Worm (Caenorhabditis elegans) whole organism, late embryonic: ENCODE results near the gene clec-7.

Experiments used
- C08G9.2 ChIP-seq: sonication (generic microtip); optimal IDR thresholded peaks from 2 replicates; lab custom pipeline; 2016; ENCODE audit warnings: mild to moderate bottlenecking, missing genetic modification characterization, moderate library complexity, missing compliant biosample characterization
- F13H6.1 ChIP-seq: sonication (generic microtip); optimal IDR thresholded peaks from 2 replicates; lab custom pipeline; 2016; ENCODE audit warnings: missing genetic modification characterization, missing compliant biosample characterization
- K02D7.2 ChIP-seq: sonication (generic microtip); optimal IDR thresholded peaks from 2 replicates; lab custom pipeline; 2017; ENCODE audit warnings: mild to moderate bottlenecking, missing genetic modification characterization, missing compliant biosample characterization
- T23F11.4 ChIP-seq: fragments of 200-800 bp; sonication (Bioruptor generic); optimal IDR thresholded peaks from 2 replicates; lab custom pipeline; 2018; ENCODE audit warnings: mild to moderate bottlenecking, missing genetic modification characterization, missing compliant biosample characterization
- ahr-1 ChIP-seq: sonication (generic microtip); optimal IDR thresholded peaks from 2 replicates; lab custom pipeline; 2016; ENCODE audit warnings: missing genetic modification characterization, missing compliant biosample characterization
- ceh-18 ChIP-seq: sonication (generic microtip); optimal IDR thresholded peaks from 2 replicates; lab custom pipeline; 2016; ENCODE audit warnings: missing genetic modification characterization, missing compliant biosample characterization
- ceh-19 ChIP-seq: fragments of 200-800 bp; sonication (Bioruptor generic); optimal IDR thresholded peaks from 2 replicates; lab custom pipeline; 2018; ENCODE audit warnings: mild to moderate bottlenecking, missing genetic modification characterization, missing compliant biosample characterization
- ceh-2 ChIP-seq: sonication (generic microtip); optimal IDR thresholded peaks from 2 replicates; lab custom pipeline; 2016; ENCODE audit warnings: missing genotype, missing genetic modification characterization, missing compliant biosample characterization
- ceh-24 ChIP-seq: sonication (generic microtip); optimal IDR thresholded peaks from 2 replicates; lab custom pipeline; 2016; ENCODE audit warnings: mild to moderate bottlenecking, missing genetic modification characterization, missing compliant biosample characterization
- ceh-30 ChIP-seq: fragments of 150-350 bp; optimal IDR thresholded peaks from 2 replicates; lab custom pipeline; 2014; ENCODE audit warnings: missing biosample characterization, missing genetic modification characterization
- ceh-31 ChIP-seq: sonication (generic microtip); optimal IDR thresholded peaks from 2 replicates; lab custom pipeline; 2016; ENCODE audit warnings: missing genetic modification characterization, missing compliant biosample characterization
- ceh-34 ChIP-seq: sonication (generic microtip); optimal IDR thresholded peaks from 2 replicates; lab custom pipeline; 2016; ENCODE audit warnings: mild to moderate bottlenecking, missing genetic modification characterization, missing compliant biosample characterization
- ceh-45 ChIP-seq: fragments of 200-800 bp; sonication (Bioruptor generic); IDR thresholded peaks from 2 replicates; pipeline ENCODE4 v1.3.6; 2022; ENCODE audit warnings: missing genetic modification reagents, missing genetic modification characterization, missing compliant biosample characterization
- dmd-4 ChIP-seq: sonication (generic microtip); optimal IDR thresholded peaks from 2 replicates; lab custom pipeline; 2016; ENCODE audit warnings: borderline replicate concordance, missing genetic modification characterization, missing compliant biosample characterization
- dve-1 ChIP-seq: sonication (generic microtip); optimal IDR thresholded peaks from 2 replicates; lab custom pipeline; 2017; ENCODE audit warnings: antibody characterized with exemption, mild to moderate bottlenecking, missing genetic modification characterization, missing compliant biosample characterization
- elt-2 ChIP-seq: sonication (generic microtip); optimal IDR thresholded peaks from 2 replicates; lab custom pipeline; 2016; ENCODE audit warnings: missing genetic modification reagents, missing genetic modification characterization, missing compliant biosample characterization
- fax-1 ChIP-seq: sonication (generic microtip); optimal IDR thresholded peaks from 2 replicates; lab custom pipeline; 2016; ENCODE audit warnings: missing genotype, missing genetic modification characterization, missing compliant biosample characterization
- fkh-6 ChIP-seq: sonication (generic microtip); optimal IDR thresholded peaks from 2 replicates; lab custom pipeline; 2016; ENCODE audit warnings: missing genetic modification characterization, missing compliant biosample characterization
- hlh-13 ChIP-seq: fragments of 200-800 bp; sonication (Bioruptor generic); optimal IDR thresholded peaks from 2 replicates; lab custom pipeline; 2018; ENCODE audit warnings: mild to moderate bottlenecking, missing genetic modification characterization, missing compliant biosample characterization
- hlh-6 ChIP-seq: sonication (generic microtip); optimal IDR thresholded peaks from 2 replicates; lab custom pipeline; 2016; ENCODE audit warnings: missing genotype, missing genetic modification characterization, missing compliant biosample characterization
- hlh-8 ChIP-seq: sonication (generic microtip); optimal IDR thresholded peaks from 2 replicates; lab custom pipeline; 2016; ENCODE audit warnings: missing genotype, missing genetic modification characterization, missing compliant biosample characterization
- lim-6 ChIP-seq: sonication (generic microtip); optimal IDR thresholded peaks from 2 replicates; lab custom pipeline; 2016; ENCODE audit warnings: missing genetic modification characterization, missing compliant biosample characterization
- lin-11 ChIP-seq: fragments of 200-800 bp; sonication (Bioruptor generic); optimal IDR thresholded peaks from 2 replicates; lab custom pipeline; 2018; ENCODE audit warnings: mild to moderate bottlenecking, missing genetic modification characterization, missing compliant biosample characterization
- madf-2 ChIP-seq: sonication (generic microtip); optimal IDR thresholded peaks from 2 replicates; lab custom pipeline; 2017; ENCODE audit warnings: missing genetic modification characterization, missing compliant biosample characterization
- mec-3 ChIP-seq: sonication (generic microtip); optimal IDR thresholded peaks from 2 replicates; lab custom pipeline; 2016; ENCODE audit warnings: borderline replicate concordance, missing genetic modification characterization, missing compliant biosample characterization
- nhr-11 ChIP-seq: fragments of 150-350 bp; optimal IDR thresholded peaks from 2 replicates; lab custom pipeline; 2014; ENCODE audit warnings: missing biosample characterization, missing genetic modification characterization
- npax-4 ChIP-seq: sonication (generic microtip); optimal IDR thresholded peaks from 2 replicates; lab custom pipeline; 2016; ENCODE audit warnings: missing genetic modification characterization, missing compliant biosample characterization
- pha-4 ChIP-seq: fragments of 150-350 bp; optimal IDR thresholded peaks from 2 replicates; lab custom pipeline; 2018; ENCODE audit warnings: missing biosample characterization, missing genetic modification reagents, missing genetic modification characterization
- pqm-1 ChIP-seq: sonication (generic microtip); optimal IDR thresholded peaks from 2 replicates; lab custom pipeline; 2016; ENCODE audit warnings: missing genetic modification characterization, missing compliant biosample characterization
- ref-2 ChIP-seq: sonication (generic microtip); optimal IDR thresholded peaks from 2 replicates; lab custom pipeline; 2016; ENCODE audit warnings: missing genetic modification characterization, missing compliant biosample characterization
- rnt-1 ChIP-seq: sonication (generic microtip); optimal IDR thresholded peaks from 2 replicates; lab custom pipeline; 2016; ENCODE audit warnings: missing genetic modification characterization, missing compliant biosample characterization
- sox-2 ChIP-seq: fragments of 200-800 bp; sonication (Bioruptor generic); IDR thresholded peaks from 2 replicates; pipeline ENCODE4 v1.3.6; 2022; ENCODE audit warnings: missing genetic modification reagents, missing genetic modification characterization, missing compliant biosample characterization
- syd-9 ChIP-seq: sonication (generic microtip); optimal IDR thresholded peaks from 2 replicates; lab custom pipeline; 2016; ENCODE audit warnings: mild to moderate bottlenecking, missing genetic modification characterization, moderate library complexity, missing compliant biosample characterization
- tbx-2 ChIP-seq: sonication (generic microtip); optimal IDR thresholded peaks from 2 replicates; lab custom pipeline; 2016; ENCODE audit warnings: missing genetic modification characterization, missing compliant biosample characterization
- ttx-3 ChIP-seq: sonication (generic microtip); optimal IDR thresholded peaks from 2 replicates; lab custom pipeline; 2016; ENCODE audit warnings: missing genetic modification reagents, missing genetic modification characterization, missing compliant biosample characterization
- unc-3 ChIP-seq, 2 experiments: fragments of 200-800 bp in 1 of 2; sonication (Bioruptor generic) in 1 of 2; sonication (generic microtip) in 1 of 2; conservative IDR thresholded peaks in 1 of 2; optimal IDR thresholded peaks in 1 of 2; 2 replicates each; pipeline versions ENCODE4 v1.3.6 to Lab custom; 2016 to 2022; ENCODE audit warnings: missing compliant biosample characterization in 2 of 2, missing genetic modification characterization in 2 of 2, missing genetic modification reagents in 1 of 2
- unc-42 ChIP-seq: sonication (generic microtip); optimal IDR thresholded peaks from 2 replicates; lab custom pipeline; 2016; ENCODE audit warnings: missing genotype, missing genetic modification characterization, missing compliant biosample characterization
- zip-5 ChIP-seq: sonication (generic microtip); optimal IDR thresholded peaks from 2 replicates; lab custom pipeline; 2016; ENCODE audit warnings: missing genetic modification characterization, missing compliant biosample characterization
- ztf-16 ChIP-seq: sonication (generic microtip); optimal IDR thresholded peaks from 2 replicates; lab custom pipeline; 2017; ENCODE audit warnings: missing genetic modification characterization, missing compliant biosample characterization

The clec-7 gene

DNA sequence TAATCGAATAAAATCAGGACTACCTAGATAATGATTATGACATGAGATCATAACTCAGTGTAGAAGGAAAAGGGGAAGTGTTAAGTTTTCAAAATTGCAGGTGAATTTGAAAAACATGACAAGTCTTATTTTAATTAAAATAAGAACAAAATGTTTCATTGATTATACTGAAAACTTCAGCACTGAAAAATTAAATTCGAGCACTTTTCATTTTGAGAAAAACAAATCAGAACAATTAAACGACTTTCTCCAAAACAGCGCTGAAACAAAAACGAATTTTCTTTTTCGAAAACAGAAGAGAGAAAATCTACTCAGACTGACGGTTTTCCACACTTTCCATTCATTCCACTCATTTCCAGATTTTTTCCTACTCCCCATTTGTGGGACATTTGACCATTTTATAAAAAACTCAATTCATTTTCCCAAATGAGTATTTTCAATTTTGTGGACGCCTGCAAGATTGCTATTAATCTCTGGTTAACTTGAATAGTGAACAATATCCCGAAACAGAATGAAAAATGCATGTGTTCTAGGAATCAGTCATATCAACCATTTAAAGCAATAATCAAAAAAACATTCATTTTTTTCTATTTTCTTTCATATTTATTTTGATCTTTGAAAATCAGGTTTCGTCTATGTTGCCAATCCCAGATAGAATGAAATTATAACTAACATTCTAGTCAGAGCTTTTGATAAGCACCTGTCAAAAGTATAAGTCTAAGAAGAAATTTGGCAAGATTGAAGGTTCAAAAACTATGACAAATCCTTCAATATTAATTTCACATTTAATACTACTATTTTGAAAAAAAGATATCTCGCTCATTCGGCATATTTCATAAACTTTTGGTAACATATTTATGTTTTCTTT, 24.2 kb downstream of the clec-7 start, which contains the start of the genes srh-231 and srh-275:
TSS of gene srh-231 (minus strand) at position 51 of the 868 bp plus-strand sequence.
TSS of gene srh-275 (plus strand) at position 818 of the 868 bp plus-strand sequence.
- no peak for TF ChIP-seq lin-11 (tag; lab: Kevin White, UChicago)
- TF ChIP-seq T23F11.4 (GFP tag; lab: Kevin White, UChicago), result no peak
- TF ChIP-seq C08G9.2 (tag; lab: Kevin White, UChicago), result no peak
- no peak for TF ChIP-seq ceh-18
- TF ChIP-seq ceh-34, result no peak
- no peak for TF ChIP-seq ceh-30 (tag; lab: Kevin White, UChicago)
- no peak for TF ChIP-seq ceh-45 (GFP tag; lab: Robert Waterston, UW)
- TF ChIP-seq ref-2 (tag; lab: Kevin White, UChicago), result no peak
- TF ChIP-seq unc-3 (GFP tag; conservative IDR thresholded peaks at IDR 0.05; lab: Robert Waterston, UW), result no peak
- no peak for TF ChIP-seq unc-3 (tag; optimal IDR thresholded peaks at IDR 0.05; lab: Kevin White, UChicago)
- TF ChIP-seq elt-2 (tag; lab: Kevin White, UChicago), result no peak
- no peak for TF ChIP-seq zip-5
- TF ChIP-seq hlh-8 (tag; lab: Kevin White, UChicago), result no peak
- TF ChIP-seq ceh-24, result no peak
- no peak for TF ChIP-seq dve-1 (tag; lab: Kevin White, UChicago)
- no peak for TF ChIP-seq tbx-2 (tag; lab: Kevin White, UChicago)
- TF ChIP-seq unc-42, result no peak
- TF ChIP-seq fkh-6 (tag; lab: Kevin White, UChicago), result no peak
- TF ChIP-seq hlh-6 (tag; lab: Kevin White, UChicago), result no peak
- no peak for TF ChIP-seq mec-3 (tag; lab: Kevin White, UChicago)
- TF ChIP-seq, all 69 proteins: peak for 0

DNA sequence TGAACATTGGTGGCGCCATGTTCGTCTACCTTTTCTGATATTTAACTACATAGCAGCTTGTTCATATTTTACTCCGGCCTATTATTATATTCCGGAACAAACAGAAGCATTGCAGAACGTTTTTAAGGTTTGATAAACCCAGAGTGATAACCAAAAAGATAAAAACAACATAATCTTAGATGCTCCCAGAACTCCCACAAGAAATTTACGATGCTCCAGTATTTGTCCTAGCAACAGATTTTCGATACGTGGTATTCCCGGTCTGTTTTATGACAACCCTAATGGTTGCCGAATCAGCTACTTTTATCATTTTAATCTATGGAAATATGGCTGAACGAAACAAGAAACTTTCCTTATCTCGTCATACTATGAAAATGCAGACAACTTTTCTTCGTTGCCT, 25.4 kb downstream of the clec-7 start:
- TF ChIP-seq hlh-13 (GFP tag; lab: Kevin White, UChicago), result no peak
- TF ChIP-seq unc-3 (GFP tag; conservative IDR thresholded peaks at IDR 0.05; lab: Robert Waterston, UW), result no peak
- no peak for TF ChIP-seq unc-3 (tag; optimal IDR thresholded peaks at IDR 0.05; lab: Kevin White, UChicago)
- no peak for TF ChIP-seq zip-5
- no peak for TF ChIP-seq ahr-1 (tag; lab: Kevin White, UChicago)

DNA sequence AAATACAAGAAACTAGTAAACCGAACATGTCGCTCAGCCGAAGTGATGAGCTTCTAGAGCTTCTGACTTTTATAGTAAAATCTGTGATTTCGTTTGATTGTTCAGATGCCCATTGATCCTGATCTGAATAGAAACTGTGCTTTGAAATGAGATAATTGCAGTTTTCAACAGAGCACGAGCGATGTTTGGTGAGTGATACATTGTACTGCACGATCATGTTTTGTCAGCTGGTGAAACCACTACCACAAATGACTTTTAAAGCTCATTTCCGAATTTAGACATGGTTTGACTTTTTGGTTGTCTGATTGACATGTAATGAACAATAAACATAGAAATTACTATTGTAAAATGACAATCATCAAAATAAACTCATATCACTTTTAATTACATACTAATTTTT, 27.3 kb downstream of the clec-7 start, which contains the start of gene tag-293:
TSS of gene tag-293 (minus strand) at position 101 of the 400 bp plus-strand sequence.
- TF ChIP-seq rnt-1 (tag; lab: Kevin White, UChicago) (no peak), pha-4 (no peak), ceh-30 (tag; lab: Kevin White, UChicago) (no peak), ttx-3 (tag; lab: Kevin White, UChicago) (no peak), lim-6 (tag; lab: Kevin White, UChicago) (no peak), madf-2 (tag; lab: Kevin White, UChicago) (no peak), ref-2 (tag; lab: Kevin White, UChicago) (no peak), ahr-1 (tag; lab: Kevin White, UChicago) (no peak), sox-2 (no peak), syd-9 (tag; lab: Kevin White, UChicago) (no peak), ceh-34 (no peak), fax-1 (no peak), ceh-2 (no peak)

DNA sequence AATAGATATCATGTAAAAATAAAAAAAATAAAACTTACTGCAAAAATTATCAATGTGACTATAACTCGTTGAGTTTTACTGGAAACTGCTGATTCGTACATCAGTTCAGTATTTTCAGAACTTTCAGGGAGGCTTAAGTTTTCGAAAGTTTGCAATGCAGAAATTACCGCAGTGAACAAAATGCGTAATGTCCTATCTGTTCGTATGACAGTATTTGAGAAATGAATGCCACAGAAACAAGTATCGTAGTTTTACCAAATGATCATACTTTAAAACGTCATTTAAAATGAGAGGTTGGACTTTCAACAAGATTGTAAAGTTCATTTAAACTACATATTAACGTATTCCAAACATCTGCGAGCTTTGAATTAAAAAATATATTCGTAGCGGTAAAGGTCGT, 28.5 kb downstream of the clec-7 start, which contains the start of gene C03G6.21:
TSS of gene C03G6.21 (minus strand) at position 101 of the 400 bp plus-strand sequence.
- no peak for TF ChIP-seq ztf-16 (tag; lab: Kevin White, UChicago)
- TF ChIP-seq nhr-11, result no peak
- no peak for TF ChIP-seq pqm-1 (tag; lab: Kevin White, UChicago)
- no peak for TF ChIP-seq npax-4
- TF ChIP-seq ceh-45 (GFP tag; lab: Robert Waterston, UW), result no peak
- TF ChIP-seq ttx-3 (tag; lab: Kevin White, UChicago), result no peak
- no peak for TF ChIP-seq K02D7.2 (tag; lab: Kevin White, UChicago)
- no peak for TF ChIP-seq elt-2 (tag; lab: Kevin White, UChicago)
- TF ChIP-seq unc-3 (GFP tag; conservative IDR thresholded peaks at IDR 0.05; lab: Robert Waterston, UW), result no peak
- TF ChIP-seq unc-3 (tag; optimal IDR thresholded peaks at IDR 0.05; lab: Kevin White, UChicago), result no peak
- TF ChIP-seq ceh-31 (tag; lab: Kevin White, UChicago), result no peak
- no peak for TF ChIP-seq F13H6.1 (tag; lab: Kevin White, UChicago)
- TF ChIP-seq dmd-4 (tag; lab: Kevin White, UChicago), result no peak
- no peak for TF ChIP-seq ceh-2
- no peak for TF ChIP-seq ceh-19 (GFP tag; lab: Kevin White, UChicago)
- no peak for TF ChIP-seq dve-1 (tag; lab: Kevin White, UChicago)
